Worm (Caenorhabditis elegans) whole organism, L4 larva: ENCODE data around the gene str-140.
A peak's percentile ranks its signal among the peaks of the same experiment; 100 is the strongest.

ENCODE experiments used
- F26F4.8 ChIP-seq: fragments of 200-800 bp; sonication (Bioruptor generic); conservative IDR thresholded peaks from 2 replicates; pipeline ENCODE4 v1.3.6; 2022; ENCODE audit warnings: missing genetic modification characterization, missing compliant biosample characterization
- Y48G9A.11 ChIP-seq: fragments of 200-800 bp; sonication (Bioruptor generic); IDR thresholded peaks from 2 replicates; pipeline ENCODE4 v1.3.6; 2022; ENCODE audit warnings: missing genetic modification reagents, missing genetic modification characterization, missing compliant biosample characterization
- daf-16 ChIP-seq, 3 experiments: sonication (generic microtip); optimal IDR thresholded peaks; 2 replicates each; lab custom pipeline; 2016 to 2017; ENCODE audit warnings: missing genetic modification characterization in 3 of 3, missing genetic modification reagents in 3 of 3, mild to moderate bottlenecking in 2 of 3, missing compliant biosample characterization in 2 of 3, missing biosample characterization in 1 of 3, moderate library complexity in 1 of 3
- dpl-1 ChIP-seq: fragments of 150-350 bp; optimal IDR thresholded peaks from 2 replicates; lab custom pipeline; 2014; ENCODE audit warnings: missing biosample characterization, missing genetic modification reagents, missing genetic modification characterization
- lin-39 ChIP-seq: fragments of 150-350 bp; optimal IDR thresholded peaks from 2 replicates; lab custom pipeline; 2014; ENCODE audit warnings: missing biosample characterization, missing genetic modification reagents, missing genetic modification characterization
- mes-2 ChIP-seq: sonication (generic microtip); optimal IDR thresholded peaks from 2 replicates; lab custom pipeline; 2016; ENCODE audit warnings: missing genotype, mild to moderate bottlenecking, missing genetic modification characterization, missing compliant biosample characterization; ENCODE audit not compliant: poor library complexity, severe bottlenecking
- nhr-11 ChIP-seq: fragments of 150-350 bp; optimal IDR thresholded peaks from 2 replicates; lab custom pipeline; 2014; ENCODE audit warnings: missing biosample characterization, missing genetic modification characterization
- pha-4 ChIP-seq, 2 experiments: fragments of 150-350 bp in 1 of 2; fragments of 200-800 bp in 1 of 2; sonication (Bioruptor generic) in 1 of 2; IDR thresholded peaks in 1 of 2; optimal IDR thresholded peaks in 1 of 2; 2 replicates each; pipeline versions ENCODE4 v1.3.6 to Lab custom; 2014 to 2022; ENCODE audit warnings: missing genetic modification characterization in 2 of 2, missing genetic modification reagents in 2 of 2, missing biosample characterization in 1 of 2, missing compliant biosample characterization in 1 of 2
- tra-1 ChIP-seq: fragments of 200-800 bp; sonication (Bioruptor generic); IDR thresholded peaks from 2 replicates; pipeline ENCODE4 v1.3.6; 2022; ENCODE audit warnings: missing genetic modification reagents, missing genetic modification characterization, missing compliant biosample characterization

The str-140 gene

ce11 chrV:8016928-8017327 is 50.8 kb downstream of the str-140 start, which contains the start of gene sptl-2 (continued):
- TF ChIP-seq pha-4 (GFP tag; IDR thresholded peaks at IDR 0.05; lab: Robert Waterston, UW) = no peak
- TF ChIP-seq pha-4 (tag; optimal IDR thresholded peaks at IDR 0.05; lab: Kevin White, UChicago) = no peak
- no peak for TF ChIP-seq F26F4.8
- TF ChIP-seq nhr-11 = no peak
- TF ChIP-seq tra-1 (GFP tag; lab: Robert Waterston, UW) = no peak
- TF ChIP-seq Y48G9A.11 (GFP tag; lab: Robert Waterston, UW) = no peak
- no peak for TF ChIP-seq lin-39
- no peak for TF ChIP-seq dpl-1
- TF ChIP-seq mes-2 (tag; lab: Kevin White, UChicago) = peak; percentile 8
- no peak for TF ChIP-seq daf-16 (GFP tag; optimal IDR thresholded peaks at IDR 0.05; lab: Kevin White, UChicago)
- peak; percentile 40 for TF ChIP-seq daf-16 (tag; optimal IDR thresholded peaks at IDR 0.05; lab: Kevin White, UChicago)
